Fruit fly (Drosophila melanogaster) S2 (cell line): Measurements from ENCODE around the gene tfc.

Experiments used
- CG8478 ChIP-seq: fragments of >200 bp; optimal IDR thresholded peaks from 2 replicates; lab custom pipeline; 2018
- CTCF ChIP-seq, 2 experiments: fragments of >200 bp; optimal IDR thresholded peaks; 2 replicates each; lab custom pipeline; 2018

DNA sequence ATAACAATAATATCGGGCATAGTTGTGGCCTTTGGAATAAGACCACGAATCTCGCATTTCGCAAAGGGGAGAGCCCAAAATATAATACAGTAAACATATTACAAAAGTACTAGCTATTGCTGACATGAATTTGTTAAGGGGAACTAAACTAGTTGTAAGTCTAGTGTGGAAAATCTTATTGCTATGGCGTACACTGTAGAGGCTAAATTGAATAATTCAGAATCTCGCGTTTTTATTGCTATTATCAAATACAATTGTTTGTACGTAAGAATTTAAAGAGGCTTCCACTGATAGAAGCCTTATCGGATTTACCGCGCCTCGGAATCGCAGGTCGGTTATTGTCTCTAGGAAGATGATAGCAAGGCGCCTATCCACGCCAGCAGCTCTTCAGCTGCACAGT lies 49.1 kb downstream of the tfc start:
- TF ChIP-seq CG8478 (lab: Kevin White, UChicago) (no peak), CTCF (optimal IDR thresholded peaks at IDR 0.05; lab: Kevin White, UChicago) (no peak)
